Worm (Caenorhabditis elegans): ENCODE results near the gene ZC196.4.

ZC196.4 gene

DNA sequence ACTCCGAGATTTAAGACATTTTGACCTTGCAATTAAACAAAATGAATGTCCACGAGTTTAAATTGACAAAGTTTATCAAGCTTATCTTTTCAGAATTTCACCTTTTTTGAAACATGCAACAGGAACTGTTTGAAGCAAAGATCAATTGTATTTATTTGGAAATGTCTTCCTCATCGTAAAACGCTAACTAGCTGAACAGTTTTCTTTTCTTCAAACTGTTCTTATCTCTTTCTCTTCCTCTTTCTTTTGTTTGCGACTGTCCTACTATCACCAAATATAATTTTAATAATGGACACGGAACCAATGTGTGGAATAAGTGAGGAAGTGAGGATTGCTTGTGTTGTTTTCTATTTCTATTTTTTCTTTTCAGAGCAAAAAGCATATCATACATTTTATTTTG lies at the start of gene ZC196.4:
Gene ZC196.4 (plus strand): TSS at position 173 of the 400 bp plus-strand sequence.
- TF ChIP-seq hlh-6 (tag; optimal IDR thresholded peaks at IDR 0.05) (no peak), pha-2 (tag; optimal IDR thresholded peaks at IDR 0.05) (no peak), elt-2 (tag; optimal IDR thresholded peaks at IDR 0.05) (no peak), ceh-2 (tag; optimal IDR thresholded peaks at IDR 0.05) (no peak), tbx-7 (tag; optimal IDR thresholded peaks at IDR 0.05) (no peak), C38D4.7 (GFP tag; optimal IDR thresholded peaks at IDR 0.05) (no peak), elt-4 (tag; optimal IDR thresholded peaks at IDR 0.05) (no peak), unc-3 (GFP tag; conservative IDR thresholded peaks at IDR 0.05) (no peak), unc-3 (tag; optimal IDR thresholded peaks at IDR 0.05) (no peak), ceh-6 (GFP tag; optimal IDR thresholded peaks at IDR 0.05) (no peak), unc-42 (tag; optimal IDR thresholded peaks at IDR 0.05) (no peak), K02D7.2 (tag; optimal IDR thresholded peaks at IDR 0.05) (no peak), ztf-16 (tag; optimal IDR thresholded peaks at IDR 0.05) (no peak), T23F11.4 (GFP tag; optimal IDR thresholded peaks at IDR 0.05) (no peak)

DNA sequence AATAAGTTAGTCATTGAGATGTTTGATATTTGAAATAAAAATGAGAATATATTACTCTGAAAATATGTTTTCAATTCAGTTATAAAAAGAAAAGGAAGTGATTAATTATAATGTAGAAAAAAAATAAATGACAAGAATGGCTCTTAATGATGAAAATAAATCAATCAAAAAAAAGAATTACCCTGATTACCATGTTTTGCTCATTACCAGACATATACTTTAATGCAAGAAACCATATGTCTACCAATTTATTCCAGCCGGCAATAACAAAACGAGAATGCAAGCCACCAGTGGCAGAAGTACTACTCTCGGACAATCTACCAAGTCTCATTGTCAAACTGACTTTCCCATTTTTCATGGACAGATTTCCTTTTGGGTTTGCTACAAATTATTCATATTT lies 49.1 kb upstream of the ZC196.4 start:
- no peak for TF ChIP-seq npax-4 (tag; optimal IDR thresholded peaks at IDR 0.05)
- no peak for TF ChIP-seq ceh-24 (tag; optimal IDR thresholded peaks at IDR 0.05)
- TF ChIP-seq fax-1 (tag; optimal IDR thresholded peaks at IDR 0.05), result no peak
- TF ChIP-seq pros-1 (tag; optimal IDR thresholded peaks at IDR 0.05), result no peak
- TF ChIP-seq hlh-6 (tag; optimal IDR thresholded peaks at IDR 0.05), result no peak
- TF ChIP-seq ceh-9 (tag; optimal IDR thresholded peaks at IDR 0.05), result no peak
- TF ChIP-seq tbx-7 (tag; optimal IDR thresholded peaks at IDR 0.05), result no peak
- no peak for TF ChIP-seq T23F11.4 (GFP tag; optimal IDR thresholded peaks at IDR 0.05)
- TF ChIP-seq pat-9 (tag; optimal IDR thresholded peaks at IDR 0.05), result no peak
- TF ChIP-seq hlh-15 (tag; optimal IDR thresholded peaks at IDR 0.05), result no peak
- no peak for TF ChIP-seq hlh-30 (tag; optimal IDR thresholded peaks at IDR 0.05; ENCODE audit: insufficient read depth)
- no peak for TF ChIP-seq fkh-6 (tag; optimal IDR thresholded peaks at IDR 0.05)
- TF ChIP-seq pha-2 (tag; optimal IDR thresholded peaks at IDR 0.05), result no peak
- TF ChIP-seq odd-2 (tag; optimal IDR thresholded peaks at IDR 0.05), result no peak
- no peak for TF ChIP-seq hlh-8 (tag; optimal IDR thresholded peaks at IDR 0.05)

DNA sequence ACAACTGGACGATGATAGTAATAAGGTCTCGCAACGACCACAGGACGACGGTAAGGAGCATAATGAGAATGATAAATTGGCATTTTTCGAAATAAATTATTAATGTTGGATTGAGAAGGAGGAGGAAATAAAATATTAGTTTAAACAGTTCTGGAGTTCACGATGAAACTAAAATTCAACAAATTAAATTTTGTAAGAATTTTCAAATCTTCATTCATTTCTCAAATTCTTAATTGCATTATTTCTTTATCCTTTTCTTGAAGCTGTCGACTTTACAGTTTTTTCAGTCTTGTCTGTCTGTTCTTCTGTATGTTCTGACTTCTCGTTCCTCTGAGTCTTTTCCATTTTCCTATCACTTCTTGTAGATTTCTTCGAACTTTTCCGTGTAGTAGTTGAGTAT lies 46.1 kb upstream of the ZC196.4 start, which contains the start of gene ZC190.7:
Gene ZC190.7 (minus strand): TSS at position 101 of the 400 bp plus-strand sequence.
- TF ChIP-seq K09A11.1 (tag; optimal IDR thresholded peaks at IDR 0.05; ENCODE audit: insufficient read depth) (no peak), nhr-11 (tag; optimal IDR thresholded peaks at IDR 0.05) (no peak), unc-55 (GFP tag; optimal IDR thresholded peaks at IDR 0.05) (no peak), C38D4.7 (GFP tag; optimal IDR thresholded peaks at IDR 0.05) (no peak), npax-4 (tag; optimal IDR thresholded peaks at IDR 0.05) (no peak), pqm-1 (tag; optimal IDR thresholded peaks at IDR 0.05) (no peak), ceh-34 (tag; optimal IDR thresholded peaks at IDR 0.05) (no peak), ceh-48 (tag; optimal IDR thresholded peaks at IDR 0.05) (no peak), lin-11 (tag; optimal IDR thresholded peaks at IDR 0.05) (no peak), ceh-6 (GFP tag; optimal IDR thresholded peaks at IDR 0.05) (no peak), gmeb-2 (tag; optimal IDR thresholded peaks at IDR 0.05) (no peak), ceh-9 (tag; optimal IDR thresholded peaks at IDR 0.05) (no peak), fkh-10 (GFP tag; optimal IDR thresholded peaks at IDR 0.05) (no peak), sdc-2 (tag; optimal IDR thresholded peaks at IDR 0.05) (no peak), ttx-3 (tag; optimal IDR thresholded peaks at IDR 0.05) (no peak)

DNA sequence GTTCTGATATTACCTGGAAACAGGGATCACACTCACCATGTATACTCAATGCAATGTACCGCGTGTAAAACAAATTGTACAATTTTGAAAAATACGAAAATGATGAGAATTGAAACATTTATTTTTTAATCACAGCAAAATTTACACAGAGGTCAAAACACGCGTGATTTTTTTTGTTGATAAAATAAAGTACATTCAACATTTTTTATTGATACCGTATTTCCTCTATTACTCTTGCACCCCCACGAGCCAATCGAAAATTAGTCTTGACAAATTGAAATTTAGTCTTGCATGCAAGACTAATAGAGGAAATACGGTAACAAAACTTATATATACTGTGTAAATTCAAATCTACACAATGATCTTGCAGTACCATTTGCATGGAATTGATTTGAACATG lies 45.2 kb upstream of the ZC196.4 start, which contains the start of gene ZC190.8:
Gene ZC190.8 (minus strand): TSS at position 101 of the 400 bp plus-strand sequence.
- TF ChIP-seq fkh-6 (tag; optimal IDR thresholded peaks at IDR 0.05) (no peak), sox-2 (GFP tag; IDR thresholded peaks at IDR 0.05) (no peak), elt-2 (tag; optimal IDR thresholded peaks at IDR 0.05) (no peak), ceh-48 (tag; optimal IDR thresholded peaks at IDR 0.05) (no peak), pha-2 (tag; optimal IDR thresholded peaks at IDR 0.05) (no peak), npax-4 (tag; optimal IDR thresholded peaks at IDR 0.05) (no peak), syd-9 (tag; optimal IDR thresholded peaks at IDR 0.05) (no peak), ceh-45 (GFP tag; IDR thresholded peaks at IDR 0.05) (no peak), nhr-11 (tag; optimal IDR thresholded peaks at IDR 0.05) (no peak), pqm-1 (tag; optimal IDR thresholded peaks at IDR 0.05) (no peak), che-1 (tag; optimal IDR thresholded peaks at IDR 0.05) (no peak), dmd-4 (tag; optimal IDR thresholded peaks at IDR 0.05; ENCODE audit: borderline replicate concordance) (no peak), dve-1 (tag; optimal IDR thresholded peaks at IDR 0.05) (no peak), ahr-1 (tag; optimal IDR thresholded peaks at IDR 0.05) (no peak), ceh-14 (tag; optimal IDR thresholded peaks at IDR 0.05) (no peak), unc-55 (GFP tag; optimal IDR thresholded peaks at IDR 0.05) (no peak)
